Worm (Caenorhabditis elegans) whole organism, L2 larva: Measurements from ENCODE around the gene Y54F10BM.6.

Source experiments
- ama-1 ChIP-seq: fragments of 150-350 bp; optimal IDR thresholded peaks from 2 replicates; lab custom pipeline; 2018; ENCODE audit warnings: inconsistent platforms
- egl-27 ChIP-seq: sonication (generic microtip); optimal IDR thresholded peaks from 3 replicates; lab custom pipeline; 2017; ENCODE audit warnings: missing biosample characterization, missing genetic modification reagents, missing genetic modification characterization
- nhr-11 ChIP-seq: fragments of 150-350 bp; optimal IDR thresholded peaks from 2 replicates; lab custom pipeline; 2014; ENCODE audit warnings: missing biosample characterization, missing genetic modification characterization
- nhr-12 ChIP-seq: fragments of 150-350 bp; optimal IDR thresholded peaks from 2 replicates; lab custom pipeline; 2014; ENCODE audit warnings: missing biosample characterization, missing genetic modification characterization
- unc-62 ChIP-seq: fragments of 150-350 bp; optimal IDR thresholded peaks from 2 replicates; lab custom pipeline; 2014; ENCODE audit warnings: missing biosample characterization, missing genetic modification reagents, missing genetic modification characterization

- TF ChIP-seq nhr-12 (tag; lab: Kevin White, UChicago) (no peak), ama-1 (lab: Kevin White, UChicago) (no peak), unc-62 (GFP tag; lab: Kevin White, UChicago) (no peak), egl-27 (no peak), nhr-11 (tag; lab: Kevin White, UChicago) (no peak)
Measured at ce11 chrIII:2310996-2311395, 48.0 kb downstream of the Y54F10BM.6 start.
